Worm (Caenorhabditis elegans) whole organism, late embryonic: ENCODE results near the gene C50E10.2.
A peak's percentile ranks its signal among the peaks of the same experiment; 100 is the strongest.

ENCODE experiments used
- C08G9.2 ChIP-seq: sonication (generic microtip); optimal IDR thresholded peaks from 2 replicates; lab custom pipeline; 2016; ENCODE audit warnings: mild to moderate bottlenecking, missing genetic modification characterization, moderate library complexity, missing compliant biosample characterization
- F13H6.1 ChIP-seq: sonication (generic microtip); optimal IDR thresholded peaks from 2 replicates; lab custom pipeline; 2016; ENCODE audit warnings: missing genetic modification characterization, missing compliant biosample characterization
- K02D7.2 ChIP-seq: sonication (generic microtip); optimal IDR thresholded peaks from 2 replicates; lab custom pipeline; 2017; ENCODE audit warnings: mild to moderate bottlenecking, missing genetic modification characterization, missing compliant biosample characterization
- ama-1 ChIP-seq: fragments of 150-350 bp; optimal IDR thresholded peaks from 2 replicates; lab custom pipeline; 2014
- ceh-14 ChIP-seq: sonication (generic microtip); optimal IDR thresholded peaks from 2 replicates; lab custom pipeline; 2016; ENCODE audit warnings: missing genotype, missing genetic modification characterization, missing compliant biosample characterization
- ceh-19 ChIP-seq: fragments of 200-800 bp; sonication (Bioruptor generic); optimal IDR thresholded peaks from 2 replicates; lab custom pipeline; 2018; ENCODE audit warnings: mild to moderate bottlenecking, missing genetic modification characterization, missing compliant biosample characterization
- ceh-45 ChIP-seq: fragments of 200-800 bp; sonication (Bioruptor generic); IDR thresholded peaks from 2 replicates; pipeline ENCODE4 v1.3.6; 2022; ENCODE audit warnings: missing genetic modification reagents, missing genetic modification characterization, missing compliant biosample characterization
- ceh-48 ChIP-seq: sonication (generic microtip); optimal IDR thresholded peaks from 2 replicates; lab custom pipeline; 2016; ENCODE audit warnings: missing genetic modification characterization, inconsistent platforms, missing compliant biosample characterization
- ceh-6 ChIP-seq: fragments of 200-800 bp; sonication (Bioruptor generic); optimal IDR thresholded peaks from 2 replicates; lab custom pipeline; 2018; ENCODE audit warnings: mild to moderate bottlenecking, missing genetic modification characterization, missing compliant biosample characterization
- che-1 ChIP-seq: sonication (generic microtip); optimal IDR thresholded peaks from 2 replicates; lab custom pipeline; 2016; ENCODE audit warnings: mild to moderate bottlenecking, missing genetic modification characterization, missing compliant biosample characterization
- dmd-4 ChIP-seq: sonication (generic microtip); optimal IDR thresholded peaks from 2 replicates; lab custom pipeline; 2016; ENCODE audit warnings: borderline replicate concordance, missing genetic modification characterization, missing compliant biosample characterization
- elt-2 ChIP-seq: sonication (generic microtip); optimal IDR thresholded peaks from 2 replicates; lab custom pipeline; 2016; ENCODE audit warnings: missing genetic modification reagents, missing genetic modification characterization, missing compliant biosample characterization
- fax-1 ChIP-seq: sonication (generic microtip); optimal IDR thresholded peaks from 2 replicates; lab custom pipeline; 2016; ENCODE audit warnings: missing genotype, missing genetic modification characterization, missing compliant biosample characterization
- gmeb-2 ChIP-seq: sonication (generic microtip); optimal IDR thresholded peaks from 2 replicates; lab custom pipeline; 2016; ENCODE audit warnings: missing genetic modification characterization, inconsistent platforms, missing compliant biosample characterization
- hlh-13 ChIP-seq: fragments of 200-800 bp; sonication (Bioruptor generic); optimal IDR thresholded peaks from 2 replicates; lab custom pipeline; 2018; ENCODE audit warnings: mild to moderate bottlenecking, missing genetic modification characterization, missing compliant biosample characterization
- hlh-15 ChIP-seq: sonication (generic microtip); optimal IDR thresholded peaks from 2 replicates; lab custom pipeline; 2016; ENCODE audit warnings: missing genetic modification characterization, missing compliant biosample characterization
- hlh-30 ChIP-seq: sonication (generic microtip); optimal IDR thresholded peaks from 2 replicates; lab custom pipeline; 2017; ENCODE audit warnings: antibody characterized with exemption, missing genetic modification characterization, missing compliant biosample characterization; ENCODE audit not compliant: insufficient read depth
- hlh-6 ChIP-seq: sonication (generic microtip); optimal IDR thresholded peaks from 2 replicates; lab custom pipeline; 2016; ENCODE audit warnings: missing genotype, missing genetic modification characterization, missing compliant biosample characterization
- hlh-8 ChIP-seq: sonication (generic microtip); optimal IDR thresholded peaks from 2 replicates; lab custom pipeline; 2016; ENCODE audit warnings: missing genotype, missing genetic modification characterization, missing compliant biosample characterization
- nfya-1 ChIP-seq: sonication (generic microtip); optimal IDR thresholded peaks from 2 replicates; lab custom pipeline; 2017; ENCODE audit warnings: missing genetic modification characterization, mild to moderate bottlenecking, missing compliant biosample characterization, antibody characterized with exemption, moderate library complexity
- npax-4 ChIP-seq: sonication (generic microtip); optimal IDR thresholded peaks from 2 replicates; lab custom pipeline; 2016; ENCODE audit warnings: missing genetic modification characterization, missing compliant biosample characterization
- odd-2 ChIP-seq: sonication (generic microtip); optimal IDR thresholded peaks from 2 replicates; lab custom pipeline; 2017; ENCODE audit warnings: antibody characterized with exemption, mild to moderate bottlenecking, missing genetic modification characterization, missing compliant biosample characterization
- pag-3 ChIP-seq: sonication (generic microtip); optimal IDR thresholded peaks from 2 replicates; lab custom pipeline; 2016; ENCODE audit warnings: missing compliant biosample characterization, missing genetic modification characterization, borderline replicate concordance
- pat-9 ChIP-seq: fragments of 200-800 bp; sonication (Bioruptor generic); optimal IDR thresholded peaks from 2 replicates; lab custom pipeline; 2018; ENCODE audit warnings: mild to moderate bottlenecking, missing genetic modification characterization, moderate library complexity, missing compliant biosample characterization
- pax-1 ChIP-seq: fragments of 150-350 bp; optimal IDR thresholded peaks from 2 replicates; lab custom pipeline; 2014; ENCODE audit warnings: missing biosample characterization, missing genetic modification characterization
- pha-2 ChIP-seq: sonication (generic microtip); optimal IDR thresholded peaks from 2 replicates; lab custom pipeline; 2017; ENCODE audit warnings: mild to moderate bottlenecking, missing genetic modification characterization, missing compliant biosample characterization
- pqm-1 ChIP-seq: sonication (generic microtip); optimal IDR thresholded peaks from 2 replicates; lab custom pipeline; 2016; ENCODE audit warnings: missing genetic modification characterization, missing compliant biosample characterization
- pros-1 ChIP-seq: fragments of 150-350 bp; optimal IDR thresholded peaks from 2 replicates; lab custom pipeline; 2014; ENCODE audit warnings: missing biosample characterization, missing genetic modification reagents, missing genetic modification characterization
- ref-2 ChIP-seq: sonication (generic microtip); optimal IDR thresholded peaks from 2 replicates; lab custom pipeline; 2016; ENCODE audit warnings: missing genetic modification characterization, missing compliant biosample characterization
- sdc-2 ChIP-seq: sonication (generic microtip); optimal IDR thresholded peaks from 2 replicates; lab custom pipeline; 2016; ENCODE audit warnings: missing genotype, missing genetic modification characterization, missing compliant biosample characterization
- sox-2 ChIP-seq: fragments of 200-800 bp; sonication (Bioruptor generic); IDR thresholded peaks from 2 replicates; pipeline ENCODE4 v1.3.6; 2022; ENCODE audit warnings: missing genetic modification reagents, missing genetic modification characterization, missing compliant biosample characterization
- syd-9 ChIP-seq: sonication (generic microtip); optimal IDR thresholded peaks from 2 replicates; lab custom pipeline; 2016; ENCODE audit warnings: mild to moderate bottlenecking, missing genetic modification characterization, moderate library complexity, missing compliant biosample characterization
- unc-55 ChIP-seq: sonication (generic microtip); optimal IDR thresholded peaks from 2 replicates; lab custom pipeline; 2017; ENCODE audit warnings: missing biosample characterization, missing genetic modification reagents, missing genetic modification characterization
- zip-5 ChIP-seq: sonication (generic microtip); optimal IDR thresholded peaks from 2 replicates; lab custom pipeline; 2016; ENCODE audit warnings: missing genetic modification characterization, missing compliant biosample characterization
- ztf-16 ChIP-seq: sonication (generic microtip); optimal IDR thresholded peaks from 2 replicates; lab custom pipeline; 2017; ENCODE audit warnings: missing genetic modification characterization, missing compliant biosample characterization

Gene C50E10.2

DNA sequence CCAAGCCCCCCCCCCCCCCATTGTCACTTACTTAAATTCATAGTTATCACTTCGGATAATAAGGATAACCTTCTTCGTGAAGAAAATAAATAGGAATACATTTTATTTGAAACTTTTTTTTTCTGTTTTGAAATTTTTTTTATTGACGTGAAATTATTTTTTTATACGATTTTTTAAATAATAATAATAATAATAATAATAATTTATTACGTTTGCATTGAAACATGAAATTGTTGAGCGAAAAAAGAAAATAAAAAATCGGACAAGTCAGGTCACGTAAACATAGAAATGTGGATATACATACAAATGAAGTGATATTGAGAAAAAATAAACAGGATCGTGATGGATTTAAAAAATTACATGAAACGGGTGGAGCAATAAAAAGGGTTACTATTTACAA, at the start of gene C50E10.2:
Gene C50E10.2 (minus strand): TSS at position 101 of the 400 bp plus-strand sequence.
- TF ChIP-seq unc-55 (GFP tag; lab: Kevin White, UChicago) (no peak), F13H6.1 (no peak), elt-2 (tag; lab: Kevin White, UChicago) (no peak), sox-2 (GFP tag; lab: Robert Waterston, UW) (no peak), hlh-6 (no peak), hlh-15 (tag; lab: Kevin White, UChicago) (no peak)

DNA sequence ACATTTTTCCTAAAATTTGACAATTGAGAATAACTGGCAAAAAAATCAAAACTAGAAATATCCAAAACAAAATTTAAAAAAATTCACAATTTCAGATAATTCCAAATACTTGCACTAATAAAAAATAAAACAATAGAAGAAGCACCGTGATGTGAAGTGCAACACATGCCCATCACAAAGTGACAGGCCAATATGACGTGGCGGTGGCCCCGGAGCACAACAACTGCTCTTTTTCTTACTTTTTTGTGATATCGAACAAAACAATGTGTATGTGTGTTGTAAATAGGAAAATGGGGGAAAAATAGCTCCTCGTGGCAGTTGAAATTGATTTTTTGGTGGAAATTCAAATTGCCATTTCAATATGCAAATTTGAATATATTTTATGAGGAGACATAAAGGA, 44.3 kb upstream of the C50E10.2 start:
- TF ChIP-seq unc-55 (GFP tag; lab: Kevin White, UChicago), result peak; percentile 96
- TF ChIP-seq ref-2 (tag; lab: Kevin White, UChicago), result no peak

DNA sequence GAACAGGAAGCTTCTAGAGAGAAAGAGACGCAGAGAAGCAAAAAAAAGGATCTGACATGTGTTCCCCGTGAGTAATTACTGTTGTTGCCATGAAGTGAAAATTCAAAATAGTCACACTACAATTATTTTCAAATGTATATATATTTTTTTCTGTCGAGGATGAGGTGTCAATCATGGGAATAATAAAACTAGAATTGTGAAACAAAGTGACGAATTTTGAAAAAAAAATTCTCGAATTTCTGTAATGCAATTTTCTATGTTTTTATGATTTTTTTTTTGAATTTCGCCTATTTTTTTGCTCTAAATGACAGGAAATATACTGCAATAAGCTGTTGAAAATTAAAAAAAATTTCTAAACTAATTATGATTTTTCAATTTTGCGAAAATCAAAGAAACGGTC, 43.6 kb upstream of the C50E10.2 start:
- TF ChIP-seq sdc-2 (tag; lab: Kevin White, UChicago) (no peak), hlh-13 (GFP tag; lab: Kevin White, UChicago) (no peak), K02D7.2 (tag; lab: Kevin White, UChicago) (no peak)
- TF ChIP-seq, all 69 proteins: peak for 0

DNA sequence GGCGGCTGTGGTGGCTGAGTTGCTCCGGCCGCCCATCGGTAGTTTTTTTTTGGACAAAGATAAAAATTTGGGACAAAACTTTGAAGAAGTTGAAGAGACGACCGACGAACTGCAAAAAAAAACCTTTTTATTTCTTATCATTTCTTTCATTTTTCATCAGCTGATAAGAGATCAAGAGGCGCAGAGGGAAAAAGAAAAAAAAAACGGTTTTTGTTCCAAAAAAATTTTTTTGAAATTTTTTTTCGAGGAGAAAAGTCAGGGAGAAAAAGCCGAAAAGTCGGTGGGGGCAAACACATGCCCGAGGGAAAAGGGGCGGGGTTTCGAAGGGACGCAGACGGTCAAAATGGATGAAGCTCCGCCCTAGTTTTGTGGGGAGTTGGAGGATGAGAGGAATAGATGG, 42.6 kb upstream of the C50E10.2 start, which contains the start of gene ras-1:
Gene ras-1 (minus strand): TSS at position 129 of the 400 bp plus-strand sequence.
- TF ChIP-seq ceh-45 (GFP tag; lab: Robert Waterston, UW) (no peak), elt-2 (tag; lab: Kevin White, UChicago) (peak; percentile 22)
- TF ChIP-seq, all 69 proteins: peak for 1

DNA sequence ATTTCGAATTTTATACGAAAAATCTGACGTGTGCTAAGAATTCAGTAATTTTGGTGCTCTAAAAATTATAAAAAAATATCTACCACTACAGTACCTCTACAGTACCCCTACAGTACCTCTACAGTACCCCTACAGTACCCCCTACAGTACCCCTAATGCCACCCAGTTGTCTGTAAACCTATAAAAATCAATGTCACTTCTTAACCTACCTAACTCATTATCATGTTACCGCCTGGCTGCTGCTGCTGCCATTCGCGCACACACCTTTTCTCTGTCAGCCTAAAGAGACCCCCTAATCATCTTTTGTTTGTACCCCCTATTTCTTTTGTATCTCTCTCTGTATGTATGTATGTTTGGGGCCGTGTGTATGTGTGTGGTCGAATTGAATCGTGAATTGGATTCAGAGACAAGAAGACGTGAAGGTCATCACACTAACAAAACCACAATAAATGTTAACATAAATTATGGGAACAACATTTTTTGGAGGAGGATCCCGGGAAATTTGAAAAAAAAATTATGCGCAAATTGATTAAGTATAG, 41.3 kb upstream of the C50E10.2 start:
- 0 out of 2 replicates have a peak, but pooled peaks have one; percentile 12 for TF ChIP-seq ceh-45 (GFP tag; lab: Robert Waterston, UW)
- TF ChIP-seq odd-2 (tag; lab: Kevin White, UChicago), result no peak
- no peak for TF ChIP-seq ama-1 (lab: Kevin White, UChicago)
- TF ChIP-seq sdc-2 (tag; lab: Kevin White, UChicago), result no peak
- peak; percentile 17 for TF ChIP-seq nfya-1 (tag; lab: Kevin White, UChicago)
- TF ChIP-seq pag-3 (tag; lab: Kevin White, UChicago), result no peak
- no peak for TF ChIP-seq ceh-19 (GFP tag; lab: Kevin White, UChicago)
- no peak for TF ChIP-seq pros-1 (tag; lab: Kevin White, UChicago)
- TF ChIP-seq npax-4 (tag; lab: Kevin White, UChicago), result no peak
- TF ChIP-seq pha-2 (tag; lab: Kevin White, UChicago), result no peak
- no peak for TF ChIP-seq hlh-30
- no peak for TF ChIP-seq ceh-14
- TF ChIP-seq elt-2 (tag; lab: Kevin White, UChicago), result peak; percentile 1
- TF ChIP-seq ceh-6, result no peak
- TF ChIP-seq ceh-48 (tag; lab: Kevin White, UChicago), result no peak
- TF ChIP-seq C08G9.2, result no peak
- TF ChIP-seq che-1 (tag; lab: Kevin White, UChicago), result no peak

DNA sequence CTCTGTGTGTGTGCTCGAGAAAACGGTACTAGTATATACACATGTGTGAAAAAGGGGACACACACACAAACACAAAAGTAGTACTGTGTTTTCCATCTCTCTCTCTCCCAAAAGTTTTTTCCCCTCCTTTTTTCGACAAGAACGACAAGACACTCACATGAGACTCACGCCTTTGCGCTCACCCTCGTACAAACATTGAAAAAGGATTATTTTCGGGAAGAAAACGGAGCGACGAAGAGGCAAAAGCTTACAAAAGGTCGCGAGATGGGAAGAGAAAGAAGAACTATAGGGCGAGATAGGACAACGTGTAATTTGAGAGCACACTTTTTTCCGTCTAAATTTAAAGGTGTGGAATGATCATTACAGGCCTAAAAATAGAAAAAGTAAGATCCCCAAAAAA, 40.4 kb upstream of the C50E10.2 start:
- TF ChIP-seq pros-1 (tag; lab: Kevin White, UChicago) (no peak), hlh-15 (tag; lab: Kevin White, UChicago) (no peak), syd-9 (tag; lab: Kevin White, UChicago) (no peak), ztf-16 (no peak), pax-1 (tag; lab: Kevin White, UChicago) (no peak), fax-1 (no peak), dmd-4 (tag; lab: Kevin White, UChicago) (no peak), ceh-14 (no peak), ceh-48 (tag; lab: Kevin White, UChicago) (no peak), zip-5 (tag; lab: Kevin White, UChicago) (no peak), pat-9 (tag; lab: Kevin White, UChicago) (no peak), pqm-1 (tag; lab: Kevin White, UChicago) (no peak), ceh-45 (GFP tag; lab: Robert Waterston, UW) (no peak), gmeb-2 (tag; lab: Kevin White, UChicago) (no peak), npax-4 (tag; lab: Kevin White, UChicago) (no peak), sdc-2 (tag; lab: Kevin White, UChicago) (no peak), hlh-8 (tag; lab: Kevin White, UChicago) (no peak)
